Worm (Caenorhabditis elegans): ENCODE results near the gene C28H8.5.
A peak's percentile ranks its signal among the peaks of the same experiment; 100 is the strongest.

C28H8.5 gene

ce11 chrIII:5838159-5839046 is 45.7 kb upstream of the C28H8.5 start (continued):
- no peak for TF ChIP-seq dmd-4 (tag; optimal IDR thresholded peaks at IDR 0.05)
- no peak for TF ChIP-seq mab-5 (tag; optimal IDR thresholded peaks at IDR 0.05)
- TF ChIP-seq ztf-4 (tag; optimal IDR thresholded peaks at IDR 0.05), result peak; percentile 24
- TF ChIP-seq ama-1 (optimal IDR thresholded peaks at IDR 0.05), result peak; percentile 73

- TF ChIP-seq snpc-4 (tag; optimal IDR thresholded peaks at IDR 0.05), result no peak
- TF ChIP-seq F13H6.1 (tag; optimal IDR thresholded peaks at IDR 0.05), result no peak
- peak; percentile 59 for TF ChIP-seq egl-27 (tag; optimal IDR thresholded peaks at IDR 0.05)
- peak; percentile 61 for TF ChIP-seq sma-9 (GFP tag; optimal IDR thresholded peaks at IDR 0.05)
- TF ChIP-seq sma-9 (tag; optimal IDR thresholded peaks at IDR 0.05), result no peak
- peak in 1 of 2 experiments; percentile 32 for TF ChIP-seq lsy-2 (tag; optimal IDR thresholded peaks at IDR 0.05)
- peak; percentile 41 for TF ChIP-seq fos-1 (tag; optimal IDR thresholded peaks at IDR 0.05)
- peak; percentile 26 for TF ChIP-seq nhr-129 (tag; optimal IDR thresholded peaks at IDR 0.05)
- peak; percentile 46 for TF ChIP-seq gmeb-1 (tag; optimal IDR thresholded peaks at IDR 0.05)
- TF ChIP-seq skn-1 (tag; optimal IDR thresholded peaks at IDR 0.05), result peak; percentile 3
- TF ChIP-seq blmp-1 (tag; optimal IDR thresholded peaks at IDR 0.05; ENCODE audit: insufficient read depth), result peak; percentile 49
- peak; percentile 25 for TF ChIP-seq crh-2 (tag; optimal IDR thresholded peaks at IDR 0.05)
- TF ChIP-seq ztf-4 (tag; optimal IDR thresholded peaks at IDR 0.05), result no peak
- TF ChIP-seq nhr-237 (tag; optimal IDR thresholded peaks at IDR 0.05), result no peak
These were observed 45.0 kb upstream of the C28H8.5 start for ce11 chrIII:5839147-5839546.

ce11 chrIII:5839598-5839997 is 44.5 kb upstream of the C28H8.5 start:
- peak; percentile 6 for TF ChIP-seq sma-9 (GFP tag; optimal IDR thresholded peaks at IDR 0.05)
- TF ChIP-seq sma-9 (tag; optimal IDR thresholded peaks at IDR 0.05), result no peak
- no peak for TF ChIP-seq sem-4 (tag; optimal IDR thresholded peaks at IDR 0.05)
- TF ChIP-seq C34F6.9 (tag; optimal IDR thresholded peaks at IDR 0.05), result peak; percentile 16

ce11 chrIII:5840277-5840676 is 43.8 kb upstream of the C28H8.5 start:
- peak; percentile 5 for TF ChIP-seq sma-9 (GFP tag; optimal IDR thresholded peaks at IDR 0.05)
- TF ChIP-seq sma-9 (tag; optimal IDR thresholded peaks at IDR 0.05), result no peak
- peak; percentile 40 for TF ChIP-seq fos-1 (tag; optimal IDR thresholded peaks at IDR 0.05)
- TF ChIP-seq unc-62 (GFP tag; optimal IDR thresholded peaks at IDR 0.05), result no peak
- no peak for TF ChIP-seq nhr-12 (tag; optimal IDR thresholded peaks at IDR 0.05)
- no peak for TF ChIP-seq snpc-4 (tag; optimal IDR thresholded peaks at IDR 0.05)
- TF ChIP-seq nhr-129 (tag; optimal IDR thresholded peaks at IDR 0.05), result no peak

ce11 chrIII:5840815-5841573 is 43.1 kb upstream of the C28H8.5 start:
- no peak for TF ChIP-seq mbf-1 (tag; optimal IDR thresholded peaks at IDR 0.05)
- peak; percentile 28 for TF ChIP-seq gmeb-1 (tag; optimal IDR thresholded peaks at IDR 0.05)
- TF ChIP-seq fos-1 (tag; optimal IDR thresholded peaks at IDR 0.05), result no peak

- TF ChIP-seq sem-4 (tag; optimal IDR thresholded peaks at IDR 0.05), result peak; percentile 37
- TF ChIP-seq nhr-25 (tag; optimal IDR thresholded peaks at IDR 0.05), result peak; percentile 63
- no peak for TF ChIP-seq alr-1 (tag; optimal IDR thresholded peaks at IDR 0.05)
- no peak for TF ChIP-seq ceh-16 (tag; optimal IDR thresholded peaks at IDR 0.05)
- no peak for TF ChIP-seq nhr-12 (tag; optimal IDR thresholded peaks at IDR 0.05)
- TF ChIP-seq ZK546.5 (tag; optimal IDR thresholded peaks at IDR 0.05), result no peak
- no peak for TF ChIP-seq snpc-4 (tag; optimal IDR thresholded peaks at IDR 0.05)
- peak; percentile 12 for TF ChIP-seq lin-11 (tag; optimal IDR thresholded peaks at IDR 0.05)
- TF ChIP-seq F13H6.1 (tag; optimal IDR thresholded peaks at IDR 0.05), result peak; percentile 25
- TF ChIP-seq mdl-1 (tag; optimal IDR thresholded peaks at IDR 0.05), result peak; percentile 42 to 63
- no peak for TF ChIP-seq mbf-1 (tag; optimal IDR thresholded peaks at IDR 0.05)
- no peak for TF ChIP-seq peb-1 (tag; optimal IDR thresholded peaks at IDR 0.05)
- TF ChIP-seq nhr-129 (tag; optimal IDR thresholded peaks at IDR 0.05), result peak; percentile 78
- no peak for TF ChIP-seq nhr-6 (tag; optimal IDR thresholded peaks at IDR 0.05)
- TF ChIP-seq lsy-2 (tag; optimal IDR thresholded peaks at IDR 0.05), result peak in 1 of 2 experiments; percentile 52
- TF ChIP-seq ztf-4 (tag; optimal IDR thresholded peaks at IDR 0.05), result no peak
- TF ChIP-seq egl-27 (tag; optimal IDR thresholded peaks at IDR 0.05), result no peak
- no peak for TF ChIP-seq ztf-11 (tag; optimal IDR thresholded peaks at IDR 0.05)
- peak; percentile 44 for TF ChIP-seq C34F6.9 (tag; optimal IDR thresholded peaks at IDR 0.05)
- no peak for TF ChIP-seq nhr-237 (tag; optimal IDR thresholded peaks at IDR 0.05)
- TF ChIP-seq nhr-10 (tag; optimal IDR thresholded peaks at IDR 0.05), result no peak
- TF ChIP-seq crh-2 (tag; optimal IDR thresholded peaks at IDR 0.05), result peak; percentile 9
- peak; percentile 32 for TF ChIP-seq gmeb-1 (tag; optimal IDR thresholded peaks at IDR 0.05)
- TF ChIP-seq nhr-21 (tag; optimal IDR thresholded peaks at IDR 0.05), result peak; percentile 47
- TF ChIP-seq skn-1 (tag; optimal IDR thresholded peaks at IDR 0.05), result no peak
- no peak for TF ChIP-seq lin-13 (GFP tag; optimal IDR thresholded peaks at IDR 0.05)
- no peak for TF ChIP-seq nhr-11 (tag; optimal IDR thresholded peaks at IDR 0.05)
- TF ChIP-seq aly-2 (tag; optimal IDR thresholded peaks at IDR 0.05), result no peak
- TF ChIP-seq nhr-77 (tag; optimal IDR thresholded peaks at IDR 0.05), result no peak
- no peak for TF ChIP-seq mab-5 (tag; optimal IDR thresholded peaks at IDR 0.05)
- peak; percentile 48 for TF ChIP-seq blmp-1 (tag; optimal IDR thresholded peaks at IDR 0.05; ENCODE audit: insufficient read depth)
These were observed 42.4 kb upstream of the C28H8.5 start for ce11 chrIII:5841676-5842075.
